Fruit fly (Drosophila melanogaster) whole organism, pupa: Measurements from ENCODE around the gene parvin.

Source experiments
- CG12605 ChIP-seq: fragments of 200-800 bp; sonication (Bioruptor generic); IDR thresholded peaks from 2 replicates; pipeline ENCODE4 v1.3.6; 2022; ENCODE audit warnings: missing biosample characterization, missing genetic modification characterization
- CG13204 ChIP-seq: fragments of 200-800 bp; sonication (Bioruptor generic); optimal IDR thresholded peaks from 2 replicates; lab custom pipeline; 2018; ENCODE audit warnings: missing biosample characterization, mild to moderate bottlenecking, missing genetic modification characterization, moderate library complexity
- CG15710 ChIP-seq: fragments of 200-800 bp; sonication (Bioruptor generic); optimal IDR thresholded peaks from 2 replicates; lab custom pipeline; 2018; ENCODE audit warnings: missing biosample characterization, mild to moderate bottlenecking, missing genetic modification characterization, moderate library complexity
- CG34367 ChIP-seq: fragments of 200-800 bp; sonication (Bioruptor generic); optimal IDR thresholded peaks from 2 replicates; lab custom pipeline; 2018; ENCODE audit warnings: missing biosample characterization, mild to moderate bottlenecking, missing genetic modification characterization
- D1 ChIP-seq: fragments of 200-800 bp; sonication (Bioruptor generic); optimal IDR thresholded peaks from 2 replicates; lab custom pipeline; 2018; ENCODE audit warnings: missing biosample characterization, mild to moderate bottlenecking, missing genetic modification characterization, moderate library complexity
- Pif1A ChIP-seq: fragments of 200-800 bp; sonication (Bioruptor generic); optimal IDR thresholded peaks from 3 replicates; lab custom pipeline; 2016; ENCODE audit warnings: missing biosample characterization, missing genetic modification characterization
- Pif1B ChIP-seq: fragments of 200-800 bp; sonication (Bioruptor generic); optimal IDR thresholded peaks from 3 replicates; lab custom pipeline; 2016; ENCODE audit warnings: missing biosample characterization, missing genetic modification characterization
- Snoo ChIP-seq: fragments of 200-800 bp; sonication (Bioruptor generic); optimal IDR thresholded peaks from 3 replicates; lab custom pipeline; 2017; ENCODE audit warnings: missing biosample characterization, mild to moderate bottlenecking, missing genetic modification characterization, inconsistent platforms

- TF ChIP-seq CG15710 (tag; lab: Kevin White, UChicago) (no peak), Pif1A (GFP tag; lab: Kevin White, UChicago) (no peak), D1 (tag; lab: Kevin White, UChicago) (no peak), Snoo (no peak), Pif1B (GFP tag; lab: Kevin White, UChicago) (no peak), CG12605 (GFP tag; lab: Robert Waterston, UW) (no peak), CG13204 (GFP tag; lab: Kevin White, UChicago) (no peak), CG34367 (tag; lab: Kevin White, UChicago) (no peak)
These were observed 36.0 kb downstream of the parvin start for dm6 chrX:19781861-19782260.
